Worm (Caenorhabditis elegans) whole organism, L3 larva: ENCODE data around the gene osta-2.

Source experiments
- daf-12 ChIP-seq: fragments of 150-350 bp; optimal IDR thresholded peaks from 2 replicates; lab custom pipeline; 2014; ENCODE audit warnings: missing biosample characterization, missing genetic modification reagents, missing genetic modification characterization
- elt-2 ChIP-seq: sonication (generic microtip); optimal IDR thresholded peaks from 2 replicates; lab custom pipeline; 2016; ENCODE audit warnings: missing genetic modification reagents, mild to moderate bottlenecking, missing genetic modification characterization, missing compliant biosample characterization
- elt-3 ChIP-seq, 3 experiments: fragments of 150-350 bp in 1 of 3; sonication (generic microtip) in 2 of 3; optimal IDR thresholded peaks; 2 replicates in 2 of 3; 4 replicates in 1 of 3; lab custom pipeline; 2014 to 2017; ENCODE audit warnings: missing biosample characterization in 3 of 3, missing genetic modification characterization in 3 of 3
- fkh-10 ChIP-seq: sonication (generic microtip); optimal IDR thresholded peaks from 2 replicates; lab custom pipeline; 2017; ENCODE audit warnings: missing biosample characterization, missing genetic modification reagents, missing genetic modification characterization
- fos-1 ChIP-seq: fragments of 150-350 bp; optimal IDR thresholded peaks from 2 replicates; lab custom pipeline; 2014; ENCODE audit warnings: missing biosample characterization, missing genetic modification characterization
- mdl-1 ChIP-seq: fragments of 150-350 bp; optimal IDR thresholded peaks from 2 replicates; lab custom pipeline; 2014; ENCODE audit warnings: missing biosample characterization, missing genetic modification characterization
- nhr-11 ChIP-seq: fragments of 150-350 bp; optimal IDR thresholded peaks from 2 replicates; lab custom pipeline; 2014; ENCODE audit warnings: missing biosample characterization, missing genetic modification characterization
- nhr-23 ChIP-seq: fragments of 150-350 bp; optimal IDR thresholded peaks from 2 replicates; lab custom pipeline; 2014; ENCODE audit warnings: missing biosample characterization, missing genetic modification reagents, missing genetic modification characterization
- nhr-237 ChIP-seq: fragments of 150-350 bp; optimal IDR thresholded peaks from 2 replicates; lab custom pipeline; 2014; ENCODE audit warnings: missing biosample characterization, missing genetic modification characterization
- nhr-77 ChIP-seq: fragments of 150-350 bp; optimal IDR thresholded peaks from 2 replicates; lab custom pipeline; 2014; ENCODE audit warnings: missing biosample characterization, missing genetic modification characterization
- pha-4 ChIP-seq: fragments of 150-350 bp; optimal IDR thresholded peaks from 2 replicates; lab custom pipeline; 2014; ENCODE audit warnings: missing biosample characterization, missing genetic modification reagents, missing genetic modification characterization
- snpc-4 ChIP-seq: fragments of 150-350 bp; optimal IDR thresholded peaks from 2 replicates; lab custom pipeline; 2014; ENCODE audit warnings: missing biosample characterization, missing genetic modification characterization
- tbx-2 ChIP-seq: sonication (generic microtip); optimal IDR thresholded peaks from 2 replicates; lab custom pipeline; 2016; ENCODE audit warnings: mild to moderate bottlenecking, missing genetic modification characterization, missing compliant biosample characterization
- zag-1 ChIP-seq: fragments of 150-350 bp; optimal IDR thresholded peaks from 2 replicates; lab custom pipeline; 2014; ENCODE audit warnings: missing biosample characterization, missing genetic modification characterization

DNA sequence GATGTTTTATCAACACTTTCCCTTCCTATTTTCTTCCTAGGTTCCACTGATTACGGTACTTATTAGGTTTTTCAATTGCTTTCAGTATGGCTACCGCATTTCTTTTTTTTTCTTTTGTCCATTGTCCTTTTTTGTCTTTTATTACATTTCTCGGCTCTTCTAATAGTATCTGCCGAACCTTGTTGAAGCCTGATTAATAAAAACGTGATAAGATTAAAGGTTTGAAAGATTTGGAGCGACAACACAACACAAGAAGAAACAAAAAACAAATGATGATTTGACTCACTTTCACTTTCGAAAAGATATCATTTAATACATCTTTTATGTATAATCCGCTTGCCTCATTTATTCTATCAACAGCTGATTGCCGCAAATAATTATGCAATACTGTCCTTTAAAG is 42.5 kb upstream of the osta-2 start, which contains the start of gene C25H3.15:
- no peak for TF ChIP-seq elt-3 (tag; optimal IDR thresholded peaks at IDR 0.05; lab: Kevin White, UChicago)
- no peak for TF ChIP-seq zag-1 (tag; lab: Kevin White, UChicago)
- no peak for TF ChIP-seq nhr-237 (tag; lab: Kevin White, UChicago)
- no peak for TF ChIP-seq fkh-10
- no peak for TF ChIP-seq daf-12
- TF ChIP-seq pha-4 (tag; lab: Kevin White, UChicago) = no peak
- TF ChIP-seq nhr-77 (tag; lab: Kevin White, UChicago) = no peak
- TF ChIP-seq nhr-11 (tag; lab: Kevin White, UChicago) = no peak
- no peak for TF ChIP-seq snpc-4
- TF ChIP-seq fos-1 = no peak
- TF ChIP-seq mdl-1 (tag; lab: Kevin White, UChicago) = no peak
- no peak for TF ChIP-seq tbx-2
- no peak for TF ChIP-seq elt-2 (tag; lab: Kevin White, UChicago)
- TF ChIP-seq nhr-23 = peak; percentile 15
